Worm (Caenorhabditis elegans): Measurements from ENCODE around the gene tbx-31.

DNA sequence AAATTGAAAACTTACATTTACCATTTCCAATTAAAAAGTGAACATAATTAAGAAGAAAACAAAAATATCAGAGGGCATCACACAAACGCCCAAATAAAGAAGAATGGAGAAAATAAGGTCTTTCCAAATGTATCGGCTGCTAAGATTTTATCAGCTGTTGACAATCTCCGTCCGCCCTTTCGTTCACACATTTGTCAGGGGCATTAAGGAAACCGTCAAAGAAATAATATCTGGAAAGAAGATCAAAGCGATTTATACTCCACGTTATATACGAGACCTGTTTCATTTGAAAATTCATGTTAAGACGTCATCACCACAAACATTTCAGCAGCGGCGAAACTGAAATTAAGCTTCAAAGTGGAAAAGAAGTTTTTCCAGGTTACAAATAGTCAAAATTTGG is 38.6 kb upstream of the tbx-31 start, which contains the start of gene fbxa-52:
- no peak for TF ChIP-seq lin-15B (tag; optimal IDR thresholded peaks at IDR 0.05)
- TF ChIP-seq mdl-1 (tag; optimal IDR thresholded peaks at IDR 0.05): no peak
- no peak for TF ChIP-seq aly-2 (tag; optimal IDR thresholded peaks at IDR 0.05)
- TF ChIP-seq zip-11 (GFP tag; IDR thresholded peaks at IDR 0.05): no peak
